Worm (Caenorhabditis elegans) whole organism, early embryonic: Measurements from ENCODE around the gene F14E5.8.

Experiments
- B0310.2 ChIP-seq: sonication (generic microtip); optimal IDR thresholded peaks from 2 replicates; lab custom pipeline; 2016; ENCODE audit warnings: mild to moderate bottlenecking, missing genetic modification characterization, missing compliant biosample characterization
- F13C5.2 ChIP-seq: sonication (generic microtip); optimal IDR thresholded peaks from 2 replicates; lab custom pipeline; 2017; ENCODE audit warnings: mild to moderate bottlenecking, missing genetic modification characterization, inconsistent platforms, missing compliant biosample characterization
- aly-1 ChIP-seq: sonication (generic microtip); optimal IDR thresholded peaks from 2 replicates; lab custom pipeline; 2016; ENCODE audit warnings: missing genetic modification characterization, missing compliant biosample characterization
- ama-1 ChIP-seq: fragments of 150-350 bp; optimal IDR thresholded peaks from 2 replicates; lab custom pipeline; 2014
- ceh-13 ChIP-seq: fragments of 200-800 bp; sonication (Bioruptor generic); optimal IDR thresholded peaks from 2 replicates; lab custom pipeline; 2018; ENCODE audit warnings: mild to moderate bottlenecking, missing genetic modification characterization, missing compliant biosample characterization
- ceh-36 ChIP-seq: sonication (generic microtip); optimal IDR thresholded peaks from 2 replicates; lab custom pipeline; 2016; ENCODE audit warnings: missing genetic modification characterization, inconsistent platforms, missing compliant biosample characterization
- ets-7 ChIP-seq: sonication (generic microtip); optimal IDR thresholded peaks from 2 replicates; lab custom pipeline; 2016; ENCODE audit warnings: missing genotype, missing genetic modification characterization, missing compliant biosample characterization
- flt-1 ChIP-seq: fragments of 200-800 bp; sonication (Bioruptor generic); IDR thresholded peaks from 2 replicates; pipeline ENCODE4 v1.3.6; 2022; ENCODE audit warnings: missing genetic modification characterization, missing compliant biosample characterization
- hmbx-1 ChIP-seq: sonication (generic microtip); optimal IDR thresholded peaks from 2 replicates; lab custom pipeline; 2016; ENCODE audit warnings: mild to moderate bottlenecking, missing genetic modification characterization, missing compliant biosample characterization
- hmg-4 ChIP-seq: fragments of 200-800 bp; sonication (Bioruptor generic); optimal IDR thresholded peaks from 2 replicates; lab custom pipeline; 2018; ENCODE audit warnings: mild to moderate bottlenecking, missing genetic modification characterization, missing compliant biosample characterization
- hnd-1 ChIP-seq: sonication (generic microtip); optimal IDR thresholded peaks from 2 replicates; lab custom pipeline; 2016; ENCODE audit warnings: missing genetic modification characterization, missing compliant biosample characterization
- pes-1 ChIP-seq: fragments of 200-800 bp; sonication (Bioruptor generic); IDR thresholded peaks from 2 replicates; pipeline ENCODE4 v1.3.6; 2022; ENCODE audit warnings: missing genetic modification reagents, missing genetic modification characterization, missing compliant biosample characterization
- scrt-1 ChIP-seq: fragments of 200-800 bp; sonication (Bioruptor generic); IDR thresholded peaks from 2 replicates; pipeline ENCODE4 v1.3.6; 2022; ENCODE audit warnings: missing genetic modification characterization, missing compliant biosample characterization
- sea-1 ChIP-seq: fragments of 200-800 bp; sonication (Bioruptor generic); conservative IDR thresholded peaks from 2 replicates; pipeline ENCODE4 v1.3.6; 2022; ENCODE audit warnings: missing genetic modification characterization, missing compliant biosample characterization
- tbx-11 ChIP-seq: fragments of 200-800 bp; sonication (Bioruptor generic); IDR thresholded peaks from 2 replicates; pipeline ENCODE4 v1.3.6; 2022; ENCODE audit warnings: missing genetic modification characterization, missing compliant biosample characterization
- tbx-37 ChIP-seq: fragments of 200-800 bp; sonication (Bioruptor generic); conservative IDR thresholded peaks from 2 replicates; pipeline ENCODE4 v1.3.6; 2022; ENCODE audit warnings: missing genetic modification reagents, missing genetic modification characterization, missing compliant biosample characterization
- tra-4 ChIP-seq: sonication (generic microtip); optimal IDR thresholded peaks from 2 replicates; lab custom pipeline; 2017; ENCODE audit warnings: missing genetic modification characterization, missing compliant biosample characterization

F14E5.8 gene

DNA sequence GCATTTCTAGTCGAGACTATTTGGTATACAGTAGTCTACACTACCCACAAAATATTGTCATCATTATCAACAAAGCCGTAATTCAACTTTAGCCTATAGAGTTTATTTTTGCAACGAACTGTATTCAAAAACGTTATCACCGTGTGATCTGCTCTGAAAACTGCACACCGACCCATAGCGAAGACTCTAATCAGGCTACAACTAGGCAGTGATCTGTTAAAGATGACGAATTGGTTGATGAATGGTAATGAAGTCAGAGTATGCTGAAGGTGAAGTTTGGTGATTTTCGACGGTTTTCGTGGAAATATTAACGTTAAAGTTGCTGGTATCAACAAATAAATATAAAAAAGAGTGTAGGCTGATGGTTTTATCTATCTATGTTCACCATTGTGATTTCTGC lies 33.0 kb upstream of the F14E5.8 start:
- TF ChIP-seq F13C5.2 (tag; lab: Kevin White, UChicago) (no peak), flt-1 (no peak), tbx-11 (GFP tag; lab: Robert Waterston, UW) (no peak)

ce11 chrII:8388001-8388513 lies 31.8 kb upstream of the F14E5.8 start, which contains the start of gene drd-1:
drd-1 (plus strand) TSS chrII:8388051.
- TF ChIP-seq hnd-1 (tag; lab: Kevin White, UChicago) (no peak), flt-1 (no peak)

- TF ChIP-seq ama-1 (lab: Kevin White, UChicago) (no peak), ceh-13 (GFP tag; lab: Kevin White, UChicago) (no peak), ets-7 (tag; lab: Kevin White, UChicago) (no peak), F13C5.2 (tag; lab: Kevin White, UChicago) (no peak), ceh-36 (tag; lab: Kevin White, UChicago) (no peak), scrt-1 (GFP tag; lab: Robert Waterston, UW) (no peak), sea-1 (GFP tag; lab: Robert Waterston, UW) (no peak), tbx-11 (GFP tag; lab: Robert Waterston, UW) (no peak)
These were observed 29.1 kb upstream of the F14E5.8 start, which contains the start of gene F49E12.10 for ce11 chrII:8390751-8391150. F49E12.10 (plus strand) TSS chrII:8391051.

ce11 chrII:8392215-8392614 lies 27.7 kb upstream of the F14E5.8 start:
- TF ChIP-seq pes-1 (GFP tag; lab: Robert Waterston, UW) (no peak), ceh-36 (tag; lab: Kevin White, UChicago) (no peak), B0310.2 (tag; lab: Kevin White, UChicago) (no peak), hmbx-1 (tag; lab: Kevin White, UChicago) (no peak), sea-1 (GFP tag; lab: Robert Waterston, UW) (no peak), flt-1 (no peak), tra-4 (tag; lab: Kevin White, UChicago) (no peak), tbx-11 (GFP tag; lab: Robert Waterston, UW) (no peak), hnd-1 (tag; lab: Kevin White, UChicago) (no peak), tbx-37 (GFP tag; lab: Robert Waterston, UW) (no peak), scrt-1 (GFP tag; lab: Robert Waterston, UW) (no peak), ets-7 (tag; lab: Kevin White, UChicago) (no peak), aly-1 (no peak)

DNA sequence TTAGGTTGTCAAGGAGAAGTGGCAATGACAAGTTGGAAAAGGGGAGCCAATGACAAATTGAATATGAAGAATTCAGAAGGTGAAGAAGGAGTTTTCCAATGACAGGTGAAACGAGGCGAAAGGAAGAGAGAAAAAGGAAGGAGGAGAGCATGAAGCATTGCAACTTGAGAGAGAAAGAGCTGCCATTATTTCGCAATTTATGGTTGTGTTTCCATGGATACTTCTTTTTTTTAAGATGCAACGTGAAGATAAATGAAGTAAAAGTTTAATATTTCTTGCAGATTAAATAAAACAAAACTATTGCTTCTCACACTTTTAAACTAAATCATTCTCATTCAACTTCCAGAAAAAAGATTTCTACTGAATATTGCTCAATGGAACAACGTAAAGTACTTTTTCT lies 25.7 kb upstream of the F14E5.8 start, which contains the start of gene F49E12.8:
TSS of gene F49E12.8 (minus strand) at position 101 of the 400 bp plus-strand sequence.
- TF ChIP-seq tbx-37 (GFP tag; lab: Robert Waterston, UW) (no peak), hmbx-1 (tag; lab: Kevin White, UChicago) (no peak), tbx-11 (GFP tag; lab: Robert Waterston, UW) (no peak)

ce11 chrII:8396041-8396440 lies 23.9 kb upstream of the F14E5.8 start, which contains the start of gene F49E12.7:
F49E12.7 (minus strand) TSS chrII:8396141.
- TF ChIP-seq pes-1 (GFP tag; lab: Robert Waterston, UW) (no peak), ceh-13 (GFP tag; lab: Kevin White, UChicago) (no peak), sea-1 (GFP tag; lab: Robert Waterston, UW) (no peak), tbx-11 (GFP tag; lab: Robert Waterston, UW) (no peak), F13C5.2 (tag; lab: Kevin White, UChicago) (no peak), hmbx-1 (tag; lab: Kevin White, UChicago) (no peak), ama-1 (lab: Kevin White, UChicago) (no peak), tbx-37 (GFP tag; lab: Robert Waterston, UW) (no peak), flt-1 (no peak), ets-7 (tag; lab: Kevin White, UChicago) (no peak), hmg-4 (no peak), aly-1 (no peak), ceh-36 (tag; lab: Kevin White, UChicago) (no peak), hnd-1 (tag; lab: Kevin White, UChicago) (no peak), B0310.2 (tag; lab: Kevin White, UChicago) (no peak)

DNA sequence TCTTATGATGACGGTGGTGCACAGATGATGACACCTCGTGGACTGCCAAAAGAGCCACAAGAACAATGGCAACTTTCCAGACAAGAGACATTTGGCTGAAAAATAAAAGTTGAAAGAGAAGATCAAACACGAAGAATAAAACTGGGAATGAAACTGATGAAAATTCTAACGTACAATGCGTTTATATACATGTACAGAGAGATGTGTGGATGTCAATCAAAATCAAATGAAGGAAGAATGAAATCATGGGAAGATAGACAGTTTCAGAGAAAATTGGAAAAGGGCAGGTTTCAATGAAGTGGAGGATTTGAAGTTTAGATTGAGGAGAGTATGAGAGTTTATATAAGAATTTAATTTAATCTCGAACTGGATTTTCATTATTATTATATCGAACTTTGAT lies 20.8 kb upstream of the F14E5.8 start, which contains the start of gene dod-23:
TSS of gene dod-23 (minus strand) at position 101 of the 400 bp plus-strand sequence.
- no peak for TF ChIP-seq flt-1
- no peak for TF ChIP-seq pes-1 (GFP tag; lab: Robert Waterston, UW)
- no peak for TF ChIP-seq B0310.2 (tag; lab: Kevin White, UChicago)
- no peak for TF ChIP-seq F13C5.2 (tag; lab: Kevin White, UChicago)
- TF ChIP-seq tra-4 (tag; lab: Kevin White, UChicago) = no peak
- TF ChIP-seq tbx-37 (GFP tag; lab: Robert Waterston, UW) = no peak
- no peak for TF ChIP-seq tbx-11 (GFP tag; lab: Robert Waterston, UW)
- TF ChIP-seq ceh-13 (GFP tag; lab: Kevin White, UChicago) = no peak
- TF ChIP-seq hmg-4 = no peak
- TF ChIP-seq sea-1 (GFP tag; lab: Robert Waterston, UW) = no peak
- no peak for TF ChIP-seq aly-1

DNA sequence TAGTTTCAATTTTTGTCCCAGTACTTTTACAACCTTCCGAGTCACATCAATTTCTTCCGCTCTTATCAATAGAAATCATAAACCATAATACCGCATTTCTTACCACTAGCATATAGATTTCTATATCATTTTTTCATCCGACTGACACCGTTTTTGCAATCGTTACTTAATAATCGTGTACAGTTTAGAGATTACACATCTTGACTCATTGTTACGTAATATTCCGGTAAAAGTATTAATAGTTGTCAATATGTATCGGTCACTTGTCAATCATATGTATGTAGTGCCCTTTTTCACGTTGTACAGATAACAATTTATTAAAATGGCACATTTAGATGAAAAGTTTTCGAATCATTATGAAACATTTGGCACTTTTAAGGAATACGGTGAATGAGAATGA lies 19.9 kb upstream of the F14E5.8 start:
- TF ChIP-seq F13C5.2 (tag; lab: Kevin White, UChicago) (no peak), hmbx-1 (tag; lab: Kevin White, UChicago) (no peak), ama-1 (lab: Kevin White, UChicago) (no peak)
